Fruit fly (Drosophila melanogaster): ENCODE data around the gene cv.

Gene cv

dm6 chrX:5737157-5737556 is 47.4 kb downstream of the cv start (continued):
- TF ChIP-seq Dbx (GFP tag; IDR thresholded peaks at IDR 0.05) (peak; percentile 69), Dll (GFP tag; IDR thresholded peaks at IDR 0.05; ENCODE audit: partially characterized antibody) (no peak), CG7271 (tag; optimal IDR thresholded peaks at IDR 0.05) (no peak), Nf-YC (tag; optimal IDR thresholded peaks at IDR 0.05) (peak; percentile 23), MBD-R2 (GFP tag; IDR thresholded peaks at IDR 0.05) (0 out of 2 replicates have a peak, but pooled peaks have one; percentile 35), CG2712 (tag; optimal IDR thresholded peaks at IDR 0.05) (no peak), Fer3 (tag; optimal IDR thresholded peaks at IDR 0.05) (no peak), seq (GFP tag; IDR thresholded peaks at IDR 0.05) (peak; percentile 35; the same call in 1 of the 2 replicates), cad (GFP tag; optimal IDR thresholded peaks at IDR 0.05) (no peak), org-1 (GFP tag; optimal IDR thresholded peaks at IDR 0.05) (no peak), CG4404 (GFP tag; IDR thresholded peaks at IDR 0.05) (0 out of 2 replicates have a peak, but pooled peaks have one; percentile 11), lab (GFP tag; optimal IDR thresholded peaks at IDR 0.05) (peak; percentile 44), CG3281 (GFP tag; optimal IDR thresholded peaks at IDR 0.05) (no peak), Hmr (GFP tag; optimal IDR thresholded peaks at IDR 0.05) (peak; percentile 9), CG3726 (GFP tag; IDR thresholded peaks at IDR 0.05) (no peak), Dref (GFP tag; IDR thresholded peaks at IDR 0.05) (no peak), MTF-1 (GFP tag; optimal IDR thresholded peaks at IDR 0.05; ENCODE audit: borderline replicate concordance) (no peak), cato (GFP tag; optimal IDR thresholded peaks at IDR 0.05; ENCODE audit: borderline replicate concordance) (no peak), slbo (GFP tag; IDR thresholded peaks at IDR 0.05) (peak; percentile 61)

- no peak for TF ChIP-seq lov (optimal IDR thresholded peaks at IDR 0.05)
- no peak for TF ChIP-seq lov (GFP tag; IDR thresholded peaks at IDR 0.05)
- TF ChIP-seq grau (tag; optimal IDR thresholded peaks at IDR 0.05) = peak; percentile 55
- peak; percentile 70 for TF ChIP-seq Dp (GFP tag; optimal IDR thresholded peaks at IDR 0.05)
- TF ChIP-seq D19B (GFP tag; optimal IDR thresholded peaks at IDR 0.05) = no peak
- TF ChIP-seq Deaf1 (tag; optimal IDR thresholded peaks at IDR 0.05) = no peak
- no peak for TF ChIP-seq CG8089 (GFP tag; optimal IDR thresholded peaks at IDR 0.05)
- no peak for TF ChIP-seq Dfd (GFP tag; optimal IDR thresholded peaks at IDR 0.05)
- TF ChIP-seq sqz (GFP tag; optimal IDR thresholded peaks at IDR 0.05) = peak; percentile 21
- TF ChIP-seq CG10979 (tag; optimal IDR thresholded peaks at IDR 0.05) = peak; percentile 5
- no peak for TF ChIP-seq CG14965 (GFP tag; optimal IDR thresholded peaks at IDR 0.05; ENCODE audit: borderline replicate concordance)
- peak; percentile 24 for TF ChIP-seq CG5245 (GFP tag; optimal IDR thresholded peaks at IDR 0.05)
- TF ChIP-seq CG10565 (GFP tag; optimal IDR thresholded peaks at IDR 0.05) = no peak
- no peak for TF ChIP-seq Sox100B (GFP tag; optimal IDR thresholded peaks at IDR 0.05)
- TF ChIP-seq prd (optimal IDR thresholded peaks at IDR 0.05) = no peak
- TF ChIP-seq prd (GFP tag; IDR thresholded peaks at IDR 0.05) = peak; percentile 69
- no peak; the same call in 2 of the 3 replicates for TF ChIP-seq CG11695 (GFP tag; IDR thresholded peaks at IDR 0.05)
- TF ChIP-seq CG17612 (GFP tag; IDR thresholded peaks at IDR 0.05) = no peak
- no peak for TF ChIP-seq disco-r (GFP tag; optimal IDR thresholded peaks at IDR 0.05)
- peak; percentile 100 for TF ChIP-seq amos (GFP tag; IDR thresholded peaks at IDR 0.05; ENCODE audit: partially characterized antibody)
- TF ChIP-seq exex (tag; optimal IDR thresholded peaks at IDR 0.05) = no peak
- no peak for TF ChIP-seq cas (GFP tag; IDR thresholded peaks at IDR 0.05)
- TF ChIP-seq CG11456 (GFP tag; IDR thresholded peaks at IDR 0.05) = peak; percentile 66; the same call in 2 of the 3 replicates
- no peak for TF ChIP-seq run (tag; optimal IDR thresholded peaks at IDR 0.05)
- TF ChIP-seq YL-1 (GFP tag; optimal IDR thresholded peaks at IDR 0.05) = peak; percentile 49
- TF ChIP-seq dan (GFP tag; IDR thresholded peaks at IDR 0.05) = no peak
- TF ChIP-seq ash1 (GFP tag; optimal IDR thresholded peaks at IDR 0.05) = no peak
- TF ChIP-seq CG15479 (GFP tag; optimal IDR thresholded peaks at IDR 0.05) = peak; percentile 5
- no peak for TF ChIP-seq CG10654 (GFP tag; optimal IDR thresholded peaks at IDR 0.05)
- peak; percentile 60; the same call in 2 of the 3 replicates for TF ChIP-seq dysf (GFP tag; IDR thresholded peaks at IDR 0.05)
- TF ChIP-seq Usf (GFP tag; optimal IDR thresholded peaks at IDR 0.05) = no peak
- TF ChIP-seq Dad (GFP tag; optimal IDR thresholded peaks at IDR 0.05) = peak; percentile 45
Measured at dm6 chrX:5737676-5738220, 47.9 kb downstream of the cv start, which contains the start of gene Snx27. Gene Snx27 (minus strand): TSS chrX:5738031.
